Fruit fly (Drosophila melanogaster): Measurements from ENCODE around the gene RnpS1.

The RnpS1 gene

dm6 chr3R:9590952-9591532 is 39.2 kb downstream of the RnpS1 start, which contains the start of the genes bocks and CG8312:
TSS of gene bocks (minus strand) at chr3R:9591002.
TSS of gene CG8312 (plus strand) at chr3R:9591309.
- TF ChIP-seq bab1 (GFP tag; optimal IDR thresholded peaks at IDR 0.05) (peak; percentile 83), CG11617 (GFP tag; optimal IDR thresholded peaks at IDR 0.05) (peak; percentile 43), CG33017 (tag; optimal IDR thresholded peaks at IDR 0.05) (peak; percentile 41), CG7045 (GFP tag; optimal IDR thresholded peaks at IDR 0.05) (peak; percentile 39), Clk (GFP tag; optimal IDR thresholded peaks at IDR 0.05) (peak; percentile 38), CG5204 (GFP tag; optimal IDR thresholded peaks at IDR 0.05) (no peak), CG7101 (tag; optimal IDR thresholded peaks at IDR 0.05) (peak; percentile 61), ovo (GFP tag; optimal IDR thresholded peaks at IDR 0.05) (peak; percentile 38), Mnt (GFP tag; optimal IDR thresholded peaks at IDR 0.05) (peak; percentile 82), tj (GFP tag; optimal IDR thresholded peaks at IDR 0.05) (peak; percentile 59), CG1620 (GFP tag; optimal IDR thresholded peaks at IDR 0.05) (peak; percentile 67), Hr96 (GFP tag; optimal IDR thresholded peaks at IDR 0.05) (no peak), CG12768 (GFP tag; optimal IDR thresholded peaks at IDR 0.05) (peak; percentile 55), toe (GFP tag; optimal IDR thresholded peaks at IDR 0.05) (peak; percentile 59), cnc (optimal IDR thresholded peaks at IDR 0.05) (no peak), cic (GFP tag; optimal IDR thresholded peaks at IDR 0.05) (peak; percentile 62), kay (GFP tag; ENCODE audit: borderline replicate concordance) (no peak), CG14711 (tag; optimal IDR thresholded peaks at IDR 0.05) (peak; percentile 65), Crg-1 (GFP tag; optimal IDR thresholded peaks at IDR 0.05) (peak; percentile 88), pad (GFP tag; optimal IDR thresholded peaks at IDR 0.05) (peak; percentile 61)

DNA sequence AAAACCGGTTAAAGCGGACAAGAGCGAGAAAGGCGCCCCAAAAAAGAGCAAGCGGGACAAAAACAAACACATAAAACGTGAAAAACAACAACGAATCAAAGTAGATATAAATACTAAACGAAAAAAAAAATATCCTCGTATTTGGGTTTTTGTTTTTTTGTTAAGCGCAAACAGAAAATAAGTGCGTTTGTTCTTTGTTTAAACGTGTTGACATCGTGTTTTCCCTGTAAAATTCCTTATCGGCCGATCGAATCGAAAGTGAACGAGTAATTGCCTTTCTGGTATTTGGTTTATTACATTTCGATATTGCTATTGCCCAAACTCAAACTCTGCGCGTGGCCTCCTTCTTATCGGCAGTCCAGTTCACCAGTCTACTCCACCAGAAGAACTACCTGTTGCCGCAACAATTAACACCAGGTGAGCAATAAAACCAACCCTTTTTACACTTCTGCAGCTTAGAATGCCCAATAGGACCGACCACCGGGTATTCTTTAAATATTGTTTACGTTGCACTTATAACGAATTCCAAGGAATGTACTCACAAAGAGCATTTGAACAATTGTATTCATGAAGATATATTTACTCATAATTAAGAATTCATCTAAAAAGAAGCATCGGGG is 40.0 kb downstream of the RnpS1 start:
- TF ChIP-seq CG12768 (GFP tag; optimal IDR thresholded peaks at IDR 0.05) = no peak
- no peak for TF ChIP-seq CG5204 (GFP tag; optimal IDR thresholded peaks at IDR 0.05)

DNA sequence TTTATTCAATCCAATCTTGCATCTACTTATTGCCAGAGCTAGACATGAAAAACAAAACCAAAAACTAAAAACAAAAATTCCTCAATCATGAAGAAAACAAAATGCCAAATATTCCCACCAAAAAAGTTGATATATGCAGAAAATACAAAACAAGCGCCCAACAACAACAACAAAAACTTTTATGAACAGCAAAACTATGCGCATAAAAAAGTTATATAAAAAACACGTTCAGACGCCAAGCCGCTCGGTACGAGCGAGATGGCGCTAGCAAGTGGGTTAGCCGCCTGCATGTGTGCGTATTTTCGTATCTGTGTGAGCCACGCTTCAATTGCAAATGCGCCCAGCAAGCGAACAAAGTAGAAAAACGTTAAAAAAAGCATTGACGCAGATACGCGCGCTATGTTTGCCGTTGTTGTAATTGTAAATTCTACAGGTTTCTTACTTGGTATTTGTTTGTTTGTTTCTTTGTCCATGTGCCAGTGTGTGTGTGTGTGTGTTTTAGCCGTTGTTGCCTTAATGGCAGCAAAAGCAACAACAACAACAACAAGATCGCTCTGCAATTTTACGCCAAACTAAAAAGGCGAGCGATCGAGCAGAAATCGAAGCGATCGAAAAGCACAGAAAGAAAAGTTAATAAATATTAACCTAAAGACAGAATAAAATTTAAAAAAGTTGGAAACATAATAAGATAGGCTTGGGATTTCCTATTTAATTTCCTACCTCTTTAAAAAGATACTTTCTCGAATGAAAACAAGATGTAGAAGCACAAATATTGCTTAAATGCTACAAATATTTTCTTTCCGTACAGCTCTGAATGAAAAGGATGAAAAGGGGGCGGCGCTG is 41.8 kb downstream of the RnpS1 start:
- TF ChIP-seq cnc (optimal IDR thresholded peaks at IDR 0.05) (no peak), Mnt (GFP tag; optimal IDR thresholded peaks at IDR 0.05) (peak; percentile 1), ovo (GFP tag; optimal IDR thresholded peaks at IDR 0.05) (peak; percentile 5), pad (GFP tag; optimal IDR thresholded peaks at IDR 0.05) (no peak), CG5204 (GFP tag; optimal IDR thresholded peaks at IDR 0.05) (no peak), toe (GFP tag; optimal IDR thresholded peaks at IDR 0.05) (no peak), tj (GFP tag; optimal IDR thresholded peaks at IDR 0.05) (peak; percentile 91)

- TF ChIP-seq bab1 (GFP tag; optimal IDR thresholded peaks at IDR 0.05) (no peak), Hr96 (GFP tag; optimal IDR thresholded peaks at IDR 0.05) (no peak), pad (GFP tag; optimal IDR thresholded peaks at IDR 0.05) (no peak), CG11617 (GFP tag; optimal IDR thresholded peaks at IDR 0.05) (no peak), Clk (GFP tag; optimal IDR thresholded peaks at IDR 0.05) (no peak), CG1620 (GFP tag; optimal IDR thresholded peaks at IDR 0.05) (no peak), CG5204 (GFP tag; optimal IDR thresholded peaks at IDR 0.05) (no peak), Crg-1 (GFP tag; optimal IDR thresholded peaks at IDR 0.05) (no peak), CG14711 (tag; optimal IDR thresholded peaks at IDR 0.05) (no peak), CG7045 (GFP tag; optimal IDR thresholded peaks at IDR 0.05) (no peak), CG12768 (GFP tag; optimal IDR thresholded peaks at IDR 0.05) (no peak), ovo (GFP tag; optimal IDR thresholded peaks at IDR 0.05) (no peak), CG7101 (tag; optimal IDR thresholded peaks at IDR 0.05) (no peak), kay (GFP tag; ENCODE audit: borderline replicate concordance) (no peak), Mnt (GFP tag; optimal IDR thresholded peaks at IDR 0.05) (no peak), CG33017 (tag; optimal IDR thresholded peaks at IDR 0.05) (no peak)
Measured at dm6 chr3R:9594251-9594581, 42.4 kb downstream of the RnpS1 start.

dm6 chr3R:9594839-9595238 is 43.0 kb downstream of the RnpS1 start:
- TF ChIP-seq CG33017 (tag; optimal IDR thresholded peaks at IDR 0.05) = no peak
- peak; percentile 4 for TF ChIP-seq tj (GFP tag; optimal IDR thresholded peaks at IDR 0.05)

DNA sequence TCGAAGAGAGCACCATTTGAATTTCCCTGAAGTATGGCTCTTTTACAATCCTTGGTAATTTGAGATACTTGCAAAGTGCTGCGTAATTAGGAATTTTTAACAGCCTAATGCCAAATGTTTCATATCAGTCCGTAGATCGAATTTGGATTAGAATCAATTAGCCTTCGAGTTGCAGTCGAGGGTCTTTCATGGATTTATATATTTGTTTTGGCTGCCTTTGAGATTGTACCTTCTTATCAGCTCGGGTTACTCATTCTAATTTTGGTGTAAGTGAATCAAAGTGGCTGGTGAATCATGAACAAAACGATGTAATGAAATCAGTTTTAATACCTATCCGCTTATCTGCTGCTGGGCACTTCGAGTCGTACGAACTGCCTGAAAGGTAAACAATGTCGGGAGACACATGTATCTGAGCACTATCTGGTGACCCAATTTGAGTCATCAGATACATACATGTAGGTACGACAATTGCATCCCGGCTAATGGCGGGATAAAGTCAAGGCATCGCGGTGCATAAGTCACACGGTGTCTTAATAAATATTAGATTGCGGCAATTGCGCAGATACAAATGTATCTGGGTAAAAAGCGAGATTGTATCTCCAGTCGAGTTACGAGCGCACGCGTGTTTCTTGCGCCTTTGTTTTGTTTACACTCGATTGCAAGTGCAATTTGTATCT is 44.0 kb downstream of the RnpS1 start:
- no peak for TF ChIP-seq Clk (GFP tag; optimal IDR thresholded peaks at IDR 0.05)
- no peak for TF ChIP-seq CG14711 (tag; optimal IDR thresholded peaks at IDR 0.05)
- TF ChIP-seq Hr96 (GFP tag; optimal IDR thresholded peaks at IDR 0.05) = no peak
- no peak for TF ChIP-seq kay (GFP tag; ENCODE audit: borderline replicate concordance)
- TF ChIP-seq cnc (optimal IDR thresholded peaks at IDR 0.05) = no peak
- TF ChIP-seq tj (GFP tag; optimal IDR thresholded peaks at IDR 0.05) = no peak
- no peak for TF ChIP-seq Mnt (GFP tag; optimal IDR thresholded peaks at IDR 0.05)
- TF ChIP-seq CG1620 (GFP tag; optimal IDR thresholded peaks at IDR 0.05) = no peak
- TF ChIP-seq bab1 (GFP tag; optimal IDR thresholded peaks at IDR 0.05) = no peak
- TF ChIP-seq CG7101 (tag; optimal IDR thresholded peaks at IDR 0.05) = no peak
- TF ChIP-seq ovo (GFP tag; optimal IDR thresholded peaks at IDR 0.05) = no peak
- no peak for TF ChIP-seq CG7045 (GFP tag; optimal IDR thresholded peaks at IDR 0.05)
- no peak for TF ChIP-seq CG12768 (GFP tag; optimal IDR thresholded peaks at IDR 0.05)
- no peak for TF ChIP-seq pad (GFP tag; optimal IDR thresholded peaks at IDR 0.05)
- TF ChIP-seq toe (GFP tag; optimal IDR thresholded peaks at IDR 0.05) = no peak
- no peak for TF ChIP-seq CG5204 (GFP tag; optimal IDR thresholded peaks at IDR 0.05)
- no peak for TF ChIP-seq Crg-1 (GFP tag; optimal IDR thresholded peaks at IDR 0.05)
- no peak for TF ChIP-seq cic (GFP tag; optimal IDR thresholded peaks at IDR 0.05)
- TF ChIP-seq CG11617 (GFP tag; optimal IDR thresholded peaks at IDR 0.05) = no peak
